Worm (Caenorhabditis elegans): ENCODE measurements around the gene F35H10.6.

Gene F35H10.6

DNA sequence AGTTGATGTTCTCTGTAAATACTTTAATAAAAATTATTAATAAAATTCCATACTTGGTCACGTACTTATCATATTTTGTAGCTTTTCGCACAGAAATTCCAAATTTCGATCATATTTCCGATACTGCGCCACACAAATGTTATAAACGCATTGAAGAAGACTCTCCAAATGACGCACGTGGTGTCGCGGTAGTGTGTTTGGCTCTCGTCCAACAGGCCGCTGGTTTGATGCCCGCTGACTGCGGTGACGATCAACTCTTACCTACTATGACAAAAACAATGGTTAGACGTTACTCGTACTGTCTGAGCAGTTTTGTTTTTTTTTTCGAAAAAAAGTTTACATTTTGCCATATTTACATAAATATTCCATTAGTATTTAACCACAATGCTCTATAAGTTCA, 46.9 kb upstream of the F35H10.6 start (continued):
- 0 out of 2 replicates have a peak, but pooled peaks have one; percentile 43 for TF ChIP-seq attf-6 (GFP tag; IDR thresholded peaks at IDR 0.05)
- TF ChIP-seq attf-3 (GFP tag; conservative IDR thresholded peaks at IDR 0.05), result peak; percentile 47; the same call in 1 of the 2 replicates
- TF ChIP-seq Y67H2A.10 (GFP tag; conservative IDR thresholded peaks at IDR 0.05), result 0 out of 2 replicates have a peak, but pooled peaks have one; percentile 15
- TF ChIP-seq F57A8.1 (GFP tag; optimal IDR thresholded peaks at IDR 0.05), result peak; percentile 75
- peak; percentile 81 for TF ChIP-seq F10E7.11 (tag; optimal IDR thresholded peaks at IDR 0.05)
- TF ChIP-seq madf-3 (GFP tag; IDR thresholded peaks at IDR 0.05), result peak; percentile 81
- peak; percentile 88 for TF ChIP-seq mel-28 (tag; optimal IDR thresholded peaks at IDR 0.05; ENCODE audit: borderline replicate concordance)
- TF ChIP-seq die-1 (tag; optimal IDR thresholded peaks at IDR 0.05), result peak; percentile 95
- peak; percentile 86 for TF ChIP-seq hlh-12 (tag; optimal IDR thresholded peaks at IDR 0.05)
- peak; percentile 91; the same call in 1 of the 2 replicates for TF ChIP-seq ceh-40 (GFP tag; IDR thresholded peaks at IDR 0.05)
- TF ChIP-seq ztf-25 (GFP tag; IDR thresholded peaks at IDR 0.05), result peak; percentile 88; the same call in 1 of the 2 replicates
- 0 out of 2 replicates have a peak, but pooled peaks have one; percentile 22 for TF ChIP-seq hlh-26 (GFP tag; conservative IDR thresholded peaks at IDR 0.05)
- peak; percentile 80; the same call in 1 of the 2 replicates for TF ChIP-seq Y79H2A.3 (GFP tag; conservative IDR thresholded peaks at IDR 0.05)
- TF ChIP-seq cebp-2 (GFP tag; IDR thresholded peaks at IDR 0.05), result 0 out of 2 replicates have a peak, but pooled peaks have one; percentile 35
- peak; percentile 66 for TF ChIP-seq atf-7 (tag; optimal IDR thresholded peaks at IDR 0.05)
- peak; percentile 68 for TF ChIP-seq T26A5.8 (tag; optimal IDR thresholded peaks at IDR 0.05)
- no peak for TF ChIP-seq F37B4.10 (GFP tag; IDR thresholded peaks at IDR 0.05)
- peak; percentile 78 for TF ChIP-seq Y53F4B.3 (GFP tag; IDR thresholded peaks at IDR 0.05)
- peak; percentile 70 for TF ChIP-seq lin-54 (GFP tag; optimal IDR thresholded peaks at IDR 0.05)
- TF ChIP-seq pbrm-1 (GFP tag; IDR thresholded peaks at IDR 0.05), result peak; percentile 79
- TF ChIP-seq dpff-1 (tag; optimal IDR thresholded peaks at IDR 0.05), result peak; percentile 52
- peak; percentile 82 for TF ChIP-seq ztf-26 (tag; optimal IDR thresholded peaks at IDR 0.05)
- TF ChIP-seq athp-1 (tag; optimal IDR thresholded peaks at IDR 0.05), result peak; percentile 86
- peak; percentile 71 for TF ChIP-seq hmg-1.2 (GFP tag; IDR thresholded peaks at IDR 0.05)
- peak; percentile 77; the same call in 1 of the 2 replicates for TF ChIP-seq ztf-6 (GFP tag; IDR thresholded peaks at IDR 0.05)
- peak; percentile 1 for TF ChIP-seq ccch-3 (GFP tag; optimal IDR thresholded peaks at IDR 0.05)
- TF ChIP-seq F33H1.4 (GFP tag; IDR thresholded peaks at IDR 0.05), result peak; percentile 49
- peak; percentile 71 for TF ChIP-seq ceh-27 (GFP tag; optimal IDR thresholded peaks at IDR 0.05)
- TF ChIP-seq nhr-27 (tag; optimal IDR thresholded peaks at IDR 0.05), result peak; percentile 54
- 0 out of 2 replicates have a peak, but pooled peaks have one; percentile 34 for TF ChIP-seq lir-1 (GFP tag; conservative IDR thresholded peaks at IDR 0.05)
- TF ChIP-seq nfya-2 (GFP tag; IDR thresholded peaks at IDR 0.05), result no peak
- peak; percentile 96 for TF ChIP-seq nhr-90 (tag; optimal IDR thresholded peaks at IDR 0.05)
- no peak for TF ChIP-seq dpl-1 (GFP tag; optimal IDR thresholded peaks at IDR 0.05)
- peak; percentile 54 for TF ChIP-seq F57C9.4 (tag; optimal IDR thresholded peaks at IDR 0.05)
- TF ChIP-seq ceh-100 (GFP tag; IDR thresholded peaks at IDR 0.05), result peak; percentile 66
- peak; percentile 55 for TF ChIP-seq B0035.1 (tag; optimal IDR thresholded peaks at IDR 0.05)
- peak; percentile 68 for TF ChIP-seq K12H6.12 (tag; optimal IDR thresholded peaks at IDR 0.05)
- TF ChIP-seq D2030.7 (GFP tag; IDR thresholded peaks at IDR 0.05), result peak; percentile 77
- no peak for TF ChIP-seq F52B5.7 (tag; optimal IDR thresholded peaks at IDR 0.05)
- TF ChIP-seq F49E8.2 (tag; optimal IDR thresholded peaks at IDR 0.05; ENCODE audit: insufficient read depth), result peak; percentile 88
- no peak for TF ChIP-seq gei-17 (GFP tag; optimal IDR thresholded peaks at IDR 0.05)
- TF ChIP-seq him-1 (tag; optimal IDR thresholded peaks at IDR 0.05), result peak; percentile 98
- TF ChIP-seq xnd-1 (tag; optimal IDR thresholded peaks at IDR 0.05), result no peak
- TF ChIP-seq sdz-38 (tag; optimal IDR thresholded peaks at IDR 0.05), result no peak
- peak; percentile 7 for TF ChIP-seq efl-1 (GFP tag; optimal IDR thresholded peaks at IDR 0.05)
- no peak for TF ChIP-seq B0019.2 (GFP tag; conservative IDR thresholded peaks at IDR 0.05)
- TF ChIP-seq lin-40 (tag; optimal IDR thresholded peaks at IDR 0.05), result peak; percentile 75
- TF ChIP-seq tbx-9 (tag; optimal IDR thresholded peaks at IDR 0.05; ENCODE audit: borderline replicate concordance), result peak; percentile 29
- TF ChIP-seq bed-2 (GFP tag; IDR thresholded peaks at IDR 0.05), result no peak

Data from whole organism, young adult.